Worm (Caenorhabditis elegans) whole organism, L1 larva: ENCODE results near the gene F20A1.8.

Experiments used
- blmp-1 ChIP-seq: fragments of 150-350 bp; optimal IDR thresholded peaks from 2 replicates; lab custom pipeline; 2014; ENCODE audit warnings: missing biosample characterization, missing genetic modification characterization
- elt-3 ChIP-seq, 6 experiments: fragments of 150-350 bp in 1 of 6; sonication (generic microtip); optimal IDR thresholded peaks; 2 replicates each; lab custom pipeline; 2017 to 2018; ENCODE audit warnings: missing biosample characterization in 6 of 6, missing genetic modification characterization in 6 of 6, inconsistent platforms in 1 of 6
- fos-1 ChIP-seq: fragments of 150-350 bp; optimal IDR thresholded peaks from 2 replicates; lab custom pipeline; 2014; ENCODE audit warnings: missing biosample characterization, missing genetic modification characterization
- lin-39 ChIP-seq: fragments of 150-350 bp; optimal IDR thresholded peaks from 2 replicates; lab custom pipeline; 2014; ENCODE audit warnings: missing biosample characterization, missing genetic modification reagents, missing genetic modification characterization
- lsy-2 ChIP-seq, 2 experiments: fragments of 150-350 bp; optimal IDR thresholded peaks; 2 replicates each; lab custom pipeline; 2014; ENCODE audit warnings: missing biosample characterization in 2 of 2, missing genetic modification characterization in 2 of 2
- nhr-11 ChIP-seq: fragments of 150-350 bp; optimal IDR thresholded peaks from 2 replicates; lab custom pipeline; 2014; ENCODE audit warnings: missing biosample characterization, missing genetic modification characterization
- unc-62 ChIP-seq: fragments of 150-350 bp; optimal IDR thresholded peaks from 2 replicates; lab custom pipeline; 2014; ENCODE audit warnings: missing biosample characterization, missing genetic modification reagents, missing genetic modification characterization
- zip-4 ChIP-seq: fragments of 200-800 bp; sonication (Bioruptor generic); optimal IDR thresholded peaks from 2 replicates; lab custom pipeline; 2018; ENCODE audit warnings: mild to moderate bottlenecking, missing genetic modification characterization, moderate library complexity, missing compliant biosample characterization
- ztf-11 ChIP-seq, 2 experiments: sonication (generic microtip); optimal IDR thresholded peaks; 2 replicates each; lab custom pipeline; 2016 to 2017; ENCODE audit warnings: missing genetic modification characterization in 2 of 2, missing biosample characterization in 1 of 2, missing compliant biosample characterization in 1 of 2

DNA sequence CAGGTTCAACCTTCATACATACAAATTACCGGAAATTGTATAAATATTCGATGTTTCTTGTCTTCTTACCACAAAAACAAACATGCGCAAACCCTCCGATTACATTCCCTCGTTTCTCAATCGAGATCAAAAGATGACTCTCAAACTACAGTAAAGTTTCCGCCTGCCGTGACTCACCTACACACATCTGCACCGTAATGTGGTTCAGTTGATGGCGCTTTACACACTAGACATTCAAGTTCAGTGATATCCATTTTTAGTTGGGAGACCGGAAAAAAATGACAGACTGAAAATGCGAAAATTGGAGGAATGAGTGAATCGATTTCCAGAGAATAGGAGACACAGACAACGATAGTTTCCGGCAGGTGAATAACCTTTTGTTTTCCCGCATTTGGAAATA is 43.9 kb upstream of the F20A1.8 start, which contains the start of gene nhr-286:
- TF ChIP-seq lin-39: no peak
- TF ChIP-seq nhr-11 (tag; lab: Kevin White, UChicago): no peak
- TF ChIP-seq fos-1 (tag; lab: Kevin White, UChicago): no peak
- no peak for TF ChIP-seq blmp-1
- TF ChIP-seq zip-4 (GFP tag; lab: Kevin White, UChicago): no peak
- TF ChIP-seq elt-3 (tag; optimal IDR thresholded peaks at IDR 0.05; lab: Kevin White, UChicago): no peak
- TF ChIP-seq unc-62 (GFP tag; lab: Kevin White, UChicago): no peak
- TF ChIP-seq lsy-2 (tag; optimal IDR thresholded peaks at IDR 0.05; lab: Kevin White, UChicago): no peak
- no peak for TF ChIP-seq ztf-11 (tag; optimal IDR thresholded peaks at IDR 0.05; lab: Kevin White, UChicago)
